Worm (Caenorhabditis elegans) whole organism, early embryonic: ENCODE data around the gene gop-1.

Source experiments
- F13C5.2 ChIP-seq: sonication (generic microtip); optimal IDR thresholded peaks from 2 replicates; lab custom pipeline; 2017; ENCODE audit warnings: mild to moderate bottlenecking, missing genetic modification characterization, inconsistent platforms, missing compliant biosample characterization
- aly-1 ChIP-seq: sonication (generic microtip); optimal IDR thresholded peaks from 2 replicates; lab custom pipeline; 2016; ENCODE audit warnings: missing genetic modification characterization, missing compliant biosample characterization
- ama-1 ChIP-seq: fragments of 150-350 bp; optimal IDR thresholded peaks from 2 replicates; lab custom pipeline; 2014
- ceh-13 ChIP-seq: fragments of 200-800 bp; sonication (Bioruptor generic); optimal IDR thresholded peaks from 2 replicates; lab custom pipeline; 2018; ENCODE audit warnings: mild to moderate bottlenecking, missing genetic modification characterization, missing compliant biosample characterization
- ceh-36 ChIP-seq: sonication (generic microtip); optimal IDR thresholded peaks from 2 replicates; lab custom pipeline; 2016; ENCODE audit warnings: missing genetic modification characterization, inconsistent platforms, missing compliant biosample characterization
- flt-1 ChIP-seq: fragments of 200-800 bp; sonication (Bioruptor generic); IDR thresholded peaks from 2 replicates; pipeline ENCODE4 v1.3.6; 2022; ENCODE audit warnings: missing genetic modification characterization, missing compliant biosample characterization
- hmbx-1 ChIP-seq: sonication (generic microtip); optimal IDR thresholded peaks from 2 replicates; lab custom pipeline; 2016; ENCODE audit warnings: mild to moderate bottlenecking, missing genetic modification characterization, missing compliant biosample characterization
- hmg-4 ChIP-seq: fragments of 200-800 bp; sonication (Bioruptor generic); optimal IDR thresholded peaks from 2 replicates; lab custom pipeline; 2018; ENCODE audit warnings: mild to moderate bottlenecking, missing genetic modification characterization, missing compliant biosample characterization
- scrt-1 ChIP-seq: fragments of 200-800 bp; sonication (Bioruptor generic); IDR thresholded peaks from 2 replicates; pipeline ENCODE4 v1.3.6; 2022; ENCODE audit warnings: missing genetic modification characterization, missing compliant biosample characterization
- sea-1 ChIP-seq: fragments of 200-800 bp; sonication (Bioruptor generic); conservative IDR thresholded peaks from 2 replicates; pipeline ENCODE4 v1.3.6; 2022; ENCODE audit warnings: missing genetic modification characterization, missing compliant biosample characterization

DNA sequence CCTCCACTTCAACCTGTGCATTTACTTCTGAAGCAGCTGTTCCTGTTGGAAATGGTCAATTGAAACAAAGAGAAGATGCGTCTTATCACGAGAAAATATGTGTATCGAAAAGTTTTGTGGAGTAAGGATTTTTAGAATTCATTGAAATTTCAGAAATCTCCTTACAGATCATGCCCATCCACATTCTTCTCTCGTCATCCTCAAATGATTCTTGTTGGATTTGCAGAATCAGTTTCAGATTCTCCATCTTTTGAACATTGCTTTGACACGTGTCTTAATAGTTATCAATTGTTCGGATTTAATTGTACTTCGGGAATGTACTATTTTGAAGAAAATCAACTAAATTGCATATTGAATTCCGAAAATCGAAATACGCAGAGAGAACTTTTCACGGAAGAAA, 49.8 kb downstream of the gop-1 start:
- no peak for TF ChIP-seq ama-1 (lab: Kevin White, UChicago)
- TF ChIP-seq F13C5.2 (tag; lab: Kevin White, UChicago) = no peak
- TF ChIP-seq ceh-36 (tag; lab: Kevin White, UChicago) = no peak
- no peak for TF ChIP-seq scrt-1
- no peak for TF ChIP-seq ceh-13 (GFP tag; lab: Kevin White, UChicago)
- no peak for TF ChIP-seq aly-1
- no peak for TF ChIP-seq sea-1 (GFP tag; lab: Robert Waterston, UW)
- no peak for TF ChIP-seq hmg-4 (GFP tag; lab: Kevin White, UChicago)
- TF ChIP-seq flt-1 (GFP tag; lab: Robert Waterston, UW) = no peak
- no peak for TF ChIP-seq hmbx-1
